Fruit fly (Drosophila melanogaster): ENCODE results near the gene AlaRS.
A peak's percentile ranks its signal among the peaks of the same experiment; 100 is the strongest.

The AlaRS gene

dm6 chr2L:8423460-8424089 lies 42.0 kb upstream of the AlaRS start:
- TF ChIP-seq acj6 (GFP tag; optimal IDR thresholded peaks at IDR 0.05) (peak; percentile 6), esn (GFP tag; optimal IDR thresholded peaks at IDR 0.05) (peak; percentile 35), CG10631 (GFP tag; optimal IDR thresholded peaks at IDR 0.05) (peak; percentile 24), CG4318 (GFP tag; optimal IDR thresholded peaks at IDR 0.05) (no peak), CG16779 (tag; optimal IDR thresholded peaks at IDR 0.05) (no peak), CG6808 (GFP tag; optimal IDR thresholded peaks at IDR 0.05) (peak; percentile 58), Hr4 (GFP tag; optimal IDR thresholded peaks at IDR 0.05) (peak; percentile 3), Met (GFP tag; optimal IDR thresholded peaks at IDR 0.05) (peak; percentile 40), Eip93F (GFP tag; optimal IDR thresholded peaks at IDR 0.05) (no peak), svp (GFP tag) (peak; percentile 53), dac (GFP tag; optimal IDR thresholded peaks at IDR 0.05) (no peak), Eip78C (GFP tag) (peak; percentile 54), Ets96B (tag; optimal IDR thresholded peaks at IDR 0.05) (peak; percentile 20), CG11902 (GFP tag; optimal IDR thresholded peaks at IDR 0.05) (no peak), CG31627 (GFP tag; optimal IDR thresholded peaks at IDR 0.05) (no peak), Sox102F (GFP tag; optimal IDR thresholded peaks at IDR 0.05) (peak; percentile 57), Blimp-1 (GFP tag; optimal IDR thresholded peaks at IDR 0.05) (no peak), Eip75B (GFP tag; optimal IDR thresholded peaks at IDR 0.05) (no peak), ss (GFP tag; optimal IDR thresholded peaks at IDR 0.05) (peak in 1 of 2 experiments; percentile 33), Sox14 (GFP tag; optimal IDR thresholded peaks at IDR 0.05) (no peak), CG9139 (GFP tag; optimal IDR thresholded peaks at IDR 0.05) (no peak), CG3919 (GFP tag; optimal IDR thresholded peaks at IDR 0.05) (peak; percentile 7), fkh (GFP tag; optimal IDR thresholded peaks at IDR 0.05) (peak; percentile 23), CG10669 (GFP tag; optimal IDR thresholded peaks at IDR 0.05) (peak; percentile 36), CG11762 (GFP tag; optimal IDR thresholded peaks at IDR 0.05; ENCODE audit: insufficient read depth) (no peak), salr (GFP tag; optimal IDR thresholded peaks at IDR 0.05) (no peak)

DNA sequence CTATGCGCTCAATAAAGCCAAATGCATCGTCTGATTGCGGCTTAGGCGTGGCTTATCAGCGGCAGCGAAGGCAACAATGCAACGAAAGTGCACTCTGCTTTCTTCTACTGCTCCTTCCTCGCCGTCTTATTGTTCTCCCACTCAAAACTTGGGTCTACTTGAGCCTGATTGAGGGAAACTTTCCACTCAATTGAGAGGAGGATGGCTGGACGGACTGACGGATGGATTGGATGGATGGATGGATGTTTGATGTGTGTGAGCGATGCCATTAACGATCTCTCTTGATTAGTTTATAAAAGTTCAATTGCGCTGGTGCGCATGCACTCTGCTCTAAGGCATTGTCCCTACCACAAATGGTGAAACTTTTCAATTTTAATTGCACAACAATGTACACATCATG lies 41.5 kb upstream of the AlaRS start:
- no peak for TF ChIP-seq Smox (GFP tag; optimal IDR thresholded peaks at IDR 0.05)
- TF ChIP-seq dsx (GFP tag; optimal IDR thresholded peaks at IDR 0.05; ENCODE audit: poor library complexity, severe bottlenecking): peak; percentile 46
- peak; percentile 49 for TF ChIP-seq Eip78C (GFP tag)

DNA sequence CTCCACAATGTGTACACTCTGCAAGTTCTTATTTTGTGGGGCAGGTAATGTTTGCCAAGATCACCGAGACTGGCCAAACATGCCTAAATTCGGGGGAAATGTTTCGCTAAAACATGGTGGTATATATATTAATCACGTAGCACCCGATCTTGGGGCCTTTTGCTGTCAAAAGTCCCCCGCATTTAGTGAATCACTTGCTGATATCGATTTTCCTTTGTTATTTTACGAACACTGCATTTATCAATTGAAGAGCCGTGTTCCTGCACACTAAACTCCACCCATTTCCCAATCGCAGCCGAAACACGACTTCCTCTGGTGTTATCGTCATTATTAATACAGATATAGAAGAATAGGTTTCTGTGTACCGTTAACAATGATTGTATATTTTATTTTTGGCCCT lies 40.2 kb upstream of the AlaRS start:
- no peak for TF ChIP-seq cyc (GFP tag; optimal IDR thresholded peaks at IDR 0.05)
- TF ChIP-seq Eip75B (GFP tag; optimal IDR thresholded peaks at IDR 0.05): no peak
- TF ChIP-seq CG8632 (GFP tag; optimal IDR thresholded peaks at IDR 0.05): no peak
- no peak for TF ChIP-seq CG10631 (GFP tag; optimal IDR thresholded peaks at IDR 0.05)
- no peak for TF ChIP-seq CG11762 (GFP tag; optimal IDR thresholded peaks at IDR 0.05; ENCODE audit: insufficient read depth)
- no peak for TF ChIP-seq fd85E (GFP tag; optimal IDR thresholded peaks at IDR 0.05)

DNA sequence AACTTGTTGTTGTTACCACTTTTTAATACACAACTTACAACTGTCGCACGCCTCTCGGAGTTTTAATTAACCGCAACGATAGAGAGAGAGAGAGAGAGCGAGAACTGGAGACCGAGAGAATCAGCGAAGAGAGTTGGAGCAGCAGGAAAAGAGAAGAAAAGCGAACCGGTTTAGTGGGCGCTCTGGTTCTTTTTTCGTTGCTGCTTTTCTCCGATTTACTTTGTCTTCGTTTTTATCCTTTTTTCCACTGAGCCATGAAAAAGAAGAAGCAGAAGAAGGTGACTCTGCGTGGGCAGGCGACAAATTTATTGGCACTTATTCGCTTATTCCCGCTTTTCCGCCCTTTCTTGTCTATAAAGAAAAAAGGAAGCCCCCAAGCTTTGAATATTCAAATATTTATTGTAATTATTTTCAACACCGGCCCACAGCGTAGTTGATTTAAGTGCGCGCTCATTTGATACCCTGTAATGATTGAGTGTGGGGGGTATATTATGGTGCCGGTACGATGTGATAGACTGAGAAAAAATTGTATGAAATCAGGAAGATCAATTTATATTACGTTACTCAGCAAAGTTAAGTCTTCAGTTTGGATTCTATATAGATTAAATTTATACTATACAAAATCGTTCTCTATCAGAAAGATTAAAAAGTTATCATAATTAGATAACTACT lies 38.8 kb upstream of the AlaRS start:
- TF ChIP-seq CG34406 (GFP tag; optimal IDR thresholded peaks at IDR 0.05): no peak
- TF ChIP-seq CG6854 (GFP tag; optimal IDR thresholded peaks at IDR 0.05): no peak
- TF ChIP-seq CG6808 (GFP tag; optimal IDR thresholded peaks at IDR 0.05): peak; percentile 75
- no peak for TF ChIP-seq Ets21C (GFP tag; optimal IDR thresholded peaks at IDR 0.05)
- peak; percentile 54 for TF ChIP-seq CG10631 (GFP tag; optimal IDR thresholded peaks at IDR 0.05)
- peak; percentile 32; the same call in 1 of the 2 replicates for TF ChIP-seq CG15336 (GFP tag; IDR thresholded peaks at IDR 0.05)
- peak; percentile 72; the same call in 2 of the 3 replicates for TF ChIP-seq CG6163 (GFP tag; IDR thresholded peaks at IDR 0.05)
- TF ChIP-seq achi (GFP tag; optimal IDR thresholded peaks at IDR 0.05): peak; percentile 7
- TF ChIP-seq CG16779 (tag; optimal IDR thresholded peaks at IDR 0.05): no peak
- TF ChIP-seq Blimp-1 (GFP tag; optimal IDR thresholded peaks at IDR 0.05): no peak
- peak; percentile 63 for TF ChIP-seq CG32006 (GFP tag; optimal IDR thresholded peaks at IDR 0.05)
- TF ChIP-seq Eip75B (GFP tag; optimal IDR thresholded peaks at IDR 0.05): peak; percentile 15
- no peak for TF ChIP-seq CG11902 (GFP tag; optimal IDR thresholded peaks at IDR 0.05)
- TF ChIP-seq fd85E (GFP tag; optimal IDR thresholded peaks at IDR 0.05): no peak
- TF ChIP-seq dsx (GFP tag; optimal IDR thresholded peaks at IDR 0.05; ENCODE audit: poor library complexity, severe bottlenecking): peak; percentile 72
- TF ChIP-seq CG8319 (GFP tag; optimal IDR thresholded peaks at IDR 0.05): no peak
- TF ChIP-seq CG10669 (GFP tag; optimal IDR thresholded peaks at IDR 0.05): peak; percentile 22
- no peak for TF ChIP-seq cyc (GFP tag; optimal IDR thresholded peaks at IDR 0.05)
- TF ChIP-seq CG7368 (GFP tag; optimal IDR thresholded peaks at IDR 0.05): no peak
- TF ChIP-seq CG8119 (GFP tag; IDR thresholded peaks at IDR 0.05): no peak
- TF ChIP-seq CG6276 (GFP tag; optimal IDR thresholded peaks at IDR 0.05): no peak
- TF ChIP-seq Sox15 (GFP tag; optimal IDR thresholded peaks at IDR 0.05): no peak
